Worm (Caenorhabditis elegans) whole organism, late embryonic: Measurements from ENCODE around the gene D2023.3.

Source experiments
- C38D4.7 ChIP-seq: fragments of 200-800 bp; sonication (Bioruptor generic); optimal IDR thresholded peaks from 2 replicates; lab custom pipeline; 2018; ENCODE audit warnings: mild to moderate bottlenecking, missing genetic modification characterization, moderate library complexity, missing compliant biosample characterization
- K02D7.2 ChIP-seq: sonication (generic microtip); optimal IDR thresholded peaks from 2 replicates; lab custom pipeline; 2017; ENCODE audit warnings: mild to moderate bottlenecking, missing genetic modification characterization, missing compliant biosample characterization
- ceh-34 ChIP-seq: sonication (generic microtip); optimal IDR thresholded peaks from 2 replicates; lab custom pipeline; 2016; ENCODE audit warnings: mild to moderate bottlenecking, missing genetic modification characterization, missing compliant biosample characterization
- che-1 ChIP-seq: sonication (generic microtip); optimal IDR thresholded peaks from 2 replicates; lab custom pipeline; 2016; ENCODE audit warnings: mild to moderate bottlenecking, missing genetic modification characterization, missing compliant biosample characterization
- elt-2 ChIP-seq: sonication (generic microtip); optimal IDR thresholded peaks from 2 replicates; lab custom pipeline; 2016; ENCODE audit warnings: missing genetic modification reagents, missing genetic modification characterization, missing compliant biosample characterization
- ets-4 ChIP-seq: sonication (generic microtip); optimal IDR thresholded peaks from 2 replicates; lab custom pipeline; 2016; ENCODE audit warnings: missing genetic modification characterization, missing compliant biosample characterization
- hlh-6 ChIP-seq: sonication (generic microtip); optimal IDR thresholded peaks from 2 replicates; lab custom pipeline; 2016; ENCODE audit warnings: missing genotype, missing genetic modification characterization, missing compliant biosample characterization
- nhr-11 ChIP-seq: fragments of 150-350 bp; optimal IDR thresholded peaks from 2 replicates; lab custom pipeline; 2014; ENCODE audit warnings: missing biosample characterization, missing genetic modification characterization
- pha-4 ChIP-seq: fragments of 150-350 bp; optimal IDR thresholded peaks from 2 replicates; lab custom pipeline; 2018; ENCODE audit warnings: missing biosample characterization, missing genetic modification reagents, missing genetic modification characterization
- pros-1 ChIP-seq: fragments of 150-350 bp; optimal IDR thresholded peaks from 2 replicates; lab custom pipeline; 2014; ENCODE audit warnings: missing biosample characterization, missing genetic modification reagents, missing genetic modification characterization
- rnt-1 ChIP-seq: sonication (generic microtip); optimal IDR thresholded peaks from 2 replicates; lab custom pipeline; 2016; ENCODE audit warnings: missing genetic modification characterization, missing compliant biosample characterization
- sdc-2 ChIP-seq: sonication (generic microtip); optimal IDR thresholded peaks from 2 replicates; lab custom pipeline; 2016; ENCODE audit warnings: missing genotype, missing genetic modification characterization, missing compliant biosample characterization
- unc-55 ChIP-seq: sonication (generic microtip); optimal IDR thresholded peaks from 2 replicates; lab custom pipeline; 2017; ENCODE audit warnings: missing biosample characterization, missing genetic modification reagents, missing genetic modification characterization
- unc-86 ChIP-seq: sonication (generic microtip); optimal IDR thresholded peaks from 2 replicates; lab custom pipeline; 2016; ENCODE audit warnings: missing genetic modification characterization, missing compliant biosample characterization

- TF ChIP-seq ets-4 (tag; lab: Kevin White, UChicago) (no peak), K02D7.2 (tag; lab: Kevin White, UChicago) (no peak), unc-86 (tag; lab: Kevin White, UChicago) (no peak), pha-4 (no peak), hlh-6 (tag; lab: Kevin White, UChicago) (no peak), pros-1 (tag; lab: Kevin White, UChicago) (no peak), che-1 (tag; lab: Kevin White, UChicago) (no peak), unc-55 (GFP tag; lab: Kevin White, UChicago) (no peak), rnt-1 (tag; lab: Kevin White, UChicago) (no peak), ceh-34 (tag; lab: Kevin White, UChicago) (no peak), nhr-11 (tag; lab: Kevin White, UChicago) (no peak), C38D4.7 (GFP tag; lab: Kevin White, UChicago) (no peak), elt-2 (tag; lab: Kevin White, UChicago) (no peak), sdc-2 (tag; lab: Kevin White, UChicago) (no peak)
These were observed 53.2 kb downstream of the D2023.3 start, which contains the start of gene T04F3.3 for ce11 chrV:11758635-11759034.
